Fruit fly (Drosophila melanogaster): ENCODE measurements around the gene CG6495.

The CG6495 gene

dm6 chr2L:10736993-10737756 is 23.7 kb upstream of the CG6495 start, which contains the start of the genes Vha16-5 and CG12299 (continued):
- TF ChIP-seq CG8944 (GFP tag; optimal IDR thresholded peaks at IDR 0.05), result peak; percentile 82
- peak; percentile 68 for TF ChIP-seq gcm2 (GFP tag; optimal IDR thresholded peaks at IDR 0.05)
- peak; percentile 89 for TF ChIP-seq CG9609 (GFP tag; optimal IDR thresholded peaks at IDR 0.05)
- no peak for TF ChIP-seq grn (GFP tag; optimal IDR thresholded peaks at IDR 0.05)
- TF ChIP-seq prd (optimal IDR thresholded peaks at IDR 0.05), result no peak
- TF ChIP-seq prd (GFP tag; IDR thresholded peaks at IDR 0.05), result peak; percentile 95
- TF ChIP-seq sc (optimal IDR thresholded peaks at IDR 0.05), result no peak
- TF ChIP-seq sc (GFP tag; optimal IDR thresholded peaks at IDR 0.05), result no peak
- TF ChIP-seq CG12071 (GFP tag; optimal IDR thresholded peaks at IDR 0.05), result no peak
- TF ChIP-seq trh (GFP tag; optimal IDR thresholded peaks at IDR 0.05), result peak; percentile 50
- TF ChIP-seq CG9437 (GFP tag; optimal IDR thresholded peaks at IDR 0.05), result peak; percentile 47
- TF ChIP-seq D (optimal IDR thresholded peaks at IDR 0.05), result no peak
- TF ChIP-seq D (GFP tag; optimal IDR thresholded peaks at IDR 0.05), result no peak
- TF ChIP-seq fu2 (GFP tag; optimal IDR thresholded peaks at IDR 0.05), result peak; percentile 83
- TF ChIP-seq gce (GFP tag; IDR thresholded peaks at IDR 0.05), result no peak
- no peak for TF ChIP-seq pfk (GFP tag; optimal IDR thresholded peaks at IDR 0.05)
- TF ChIP-seq danr (GFP tag; IDR thresholded peaks at IDR 0.05), result 0 out of 2 replicates have a peak, but pooled peaks have one; percentile 9
- TF ChIP-seq HHEX (GFP tag; optimal IDR thresholded peaks at IDR 0.05), result peak; percentile 44
- no peak for TF ChIP-seq fru (optimal IDR thresholded peaks at IDR 0.05)
- TF ChIP-seq pita (GFP tag; optimal IDR thresholded peaks at IDR 0.05), result no peak
- TF ChIP-seq lov (optimal IDR thresholded peaks at IDR 0.05), result no peak
- peak; percentile 93 for TF ChIP-seq lov (GFP tag; IDR thresholded peaks at IDR 0.05)
- no peak for TF ChIP-seq bigmax (GFP tag; optimal IDR thresholded peaks at IDR 0.05)
- TF ChIP-seq hkb (optimal IDR thresholded peaks at IDR 0.05), result no peak
- peak; percentile 84 for TF ChIP-seq hkb (GFP tag; IDR thresholded peaks at IDR 0.05)
- peak; percentile 81 for TF ChIP-seq CG2712 (tag; optimal IDR thresholded peaks at IDR 0.05)
- peak; percentile 85 for TF ChIP-seq nerfin-2 (GFP tag; IDR thresholded peaks at IDR 0.05; ENCODE audit: partially characterized antibody)
- peak; percentile 93 for TF ChIP-seq CG4282 (GFP tag; optimal IDR thresholded peaks at IDR 0.05)
- TF ChIP-seq CG7357 (GFP tag; IDR thresholded peaks at IDR 0.05), result peak; percentile 74; the same call in 2 of the 3 replicates
- TF ChIP-seq CG6791 (GFP tag; IDR thresholded peaks at IDR 0.05; ENCODE audit: partially characterized antibody), result peak; percentile 90
- TF ChIP-seq fd64A (GFP tag; optimal IDR thresholded peaks at IDR 0.05), result no peak
- peak; percentile 83 for TF ChIP-seq CG16863 (GFP tag; optimal IDR thresholded peaks at IDR 0.05)
- no peak for TF ChIP-seq tio (GFP tag; optimal IDR thresholded peaks at IDR 0.05)
- no peak for TF ChIP-seq sqz (GFP tag; optimal IDR thresholded peaks at IDR 0.05)
- peak; percentile 75 for TF ChIP-seq nmo (GFP tag; optimal IDR thresholded peaks at IDR 0.05)
- no peak for TF ChIP-seq CG33557 (GFP tag; optimal IDR thresholded peaks at IDR 0.05)
- peak; percentile 96 for TF ChIP-seq Xbp1 (GFP tag; optimal IDR thresholded peaks at IDR 0.05)
- no peak for TF ChIP-seq HLHmδ (GFP tag; optimal IDR thresholded peaks at IDR 0.05)
- peak; percentile 98 for TF ChIP-seq ken (GFP tag; IDR thresholded peaks at IDR 0.05)
- TF ChIP-seq Fer3 (tag; optimal IDR thresholded peaks at IDR 0.05), result peak; percentile 60
- TF ChIP-seq CG7963 (GFP tag; IDR thresholded peaks at IDR 0.05; ENCODE audit: partially characterized antibody), result peak; percentile 86
- peak; percentile 92 for TF ChIP-seq CG10959 (GFP tag; IDR thresholded peaks at IDR 0.05)
- peak; percentile 93 for TF ChIP-seq chn (GFP tag; optimal IDR thresholded peaks at IDR 0.05)
- no peak for TF ChIP-seq D19B (GFP tag; optimal IDR thresholded peaks at IDR 0.05)
- no peak for TF ChIP-seq Sin3A (optimal IDR thresholded peaks at IDR 0.05)
- peak; percentile 80 for TF ChIP-seq CG14014 (GFP tag; IDR thresholded peaks at IDR 0.05)
- peak; percentile 75 for TF ChIP-seq B-H1 (GFP tag; IDR thresholded peaks at IDR 0.05)
- no peak for TF ChIP-seq CG7271 (tag; optimal IDR thresholded peaks at IDR 0.05)
- no peak for TF ChIP-seq CTCF (GFP tag; optimal IDR thresholded peaks at IDR 0.05)
- peak; percentile 39 for TF ChIP-seq CG2875 (GFP tag; optimal IDR thresholded peaks at IDR 0.05)
- peak; percentile 76 for TF ChIP-seq CG13123 (GFP tag; optimal IDR thresholded peaks at IDR 0.05)
- peak; percentile 92 for TF ChIP-seq pho (GFP tag; optimal IDR thresholded peaks at IDR 0.05)
- peak; percentile 77 for TF ChIP-seq wor (GFP tag; IDR thresholded peaks at IDR 0.05)
